Worm (Caenorhabditis elegans) whole organism, early embryonic: Measurements from ENCODE around the gene clec-71.

Experiments used
- F13C5.2 ChIP-seq: sonication (generic microtip); optimal IDR thresholded peaks from 2 replicates; lab custom pipeline; 2017; ENCODE audit warnings: mild to moderate bottlenecking, missing genetic modification characterization, inconsistent platforms, missing compliant biosample characterization
- aly-1 ChIP-seq: sonication (generic microtip); optimal IDR thresholded peaks from 2 replicates; lab custom pipeline; 2016; ENCODE audit warnings: missing genetic modification characterization, missing compliant biosample characterization
- ama-1 ChIP-seq: fragments of 150-350 bp; optimal IDR thresholded peaks from 2 replicates; lab custom pipeline; 2014
- ceh-36 ChIP-seq: sonication (generic microtip); optimal IDR thresholded peaks from 2 replicates; lab custom pipeline; 2016; ENCODE audit warnings: missing genetic modification characterization, inconsistent platforms, missing compliant biosample characterization
- ets-7 ChIP-seq: sonication (generic microtip); optimal IDR thresholded peaks from 2 replicates; lab custom pipeline; 2016; ENCODE audit warnings: missing genotype, missing genetic modification characterization, missing compliant biosample characterization
- flt-1 ChIP-seq: fragments of 200-800 bp; sonication (Bioruptor generic); IDR thresholded peaks from 2 replicates; pipeline ENCODE4 v1.3.6; 2022; ENCODE audit warnings: missing genetic modification characterization, missing compliant biosample characterization
- hmbx-1 ChIP-seq: sonication (generic microtip); optimal IDR thresholded peaks from 2 replicates; lab custom pipeline; 2016; ENCODE audit warnings: mild to moderate bottlenecking, missing genetic modification characterization, missing compliant biosample characterization
- hmg-4 ChIP-seq: fragments of 200-800 bp; sonication (Bioruptor generic); optimal IDR thresholded peaks from 2 replicates; lab custom pipeline; 2018; ENCODE audit warnings: mild to moderate bottlenecking, missing genetic modification characterization, missing compliant biosample characterization
- hnd-1 ChIP-seq: sonication (generic microtip); optimal IDR thresholded peaks from 2 replicates; lab custom pipeline; 2016; ENCODE audit warnings: missing genetic modification characterization, missing compliant biosample characterization
- pes-1 ChIP-seq: fragments of 200-800 bp; sonication (Bioruptor generic); IDR thresholded peaks from 2 replicates; pipeline ENCODE4 v1.3.6; 2022; ENCODE audit warnings: missing genetic modification reagents, missing genetic modification characterization, missing compliant biosample characterization
- sea-1 ChIP-seq: fragments of 200-800 bp; sonication (Bioruptor generic); conservative IDR thresholded peaks from 2 replicates; pipeline ENCODE4 v1.3.6; 2022; ENCODE audit warnings: missing genetic modification characterization, missing compliant biosample characterization
- tbx-37 ChIP-seq: fragments of 200-800 bp; sonication (Bioruptor generic); conservative IDR thresholded peaks from 2 replicates; pipeline ENCODE4 v1.3.6; 2022; ENCODE audit warnings: missing genetic modification reagents, missing genetic modification characterization, missing compliant biosample characterization

- no peak for TF ChIP-seq ama-1
- TF ChIP-seq ets-7 (tag; lab: Kevin White, UChicago) = no peak
- no peak for TF ChIP-seq hnd-1 (tag; lab: Kevin White, UChicago)
- no peak for TF ChIP-seq tbx-37 (GFP tag; lab: Robert Waterston, UW)
- TF ChIP-seq hmbx-1 (tag; lab: Kevin White, UChicago) = no peak
- TF ChIP-seq sea-1 (GFP tag; lab: Robert Waterston, UW) = no peak
- no peak for TF ChIP-seq aly-1
- no peak for TF ChIP-seq flt-1
- TF ChIP-seq F13C5.2 = no peak
- no peak for TF ChIP-seq hmg-4
- TF ChIP-seq pes-1 (GFP tag; lab: Robert Waterston, UW) = no peak
- TF ChIP-seq ceh-36 (tag; lab: Kevin White, UChicago) = no peak
These were observed 26.2 kb downstream of the clec-71 start for ce11 chrIV:3963498-3963897.
